Fruit fly (Drosophila melanogaster): ENCODE results near the gene RSG7.

DNA sequence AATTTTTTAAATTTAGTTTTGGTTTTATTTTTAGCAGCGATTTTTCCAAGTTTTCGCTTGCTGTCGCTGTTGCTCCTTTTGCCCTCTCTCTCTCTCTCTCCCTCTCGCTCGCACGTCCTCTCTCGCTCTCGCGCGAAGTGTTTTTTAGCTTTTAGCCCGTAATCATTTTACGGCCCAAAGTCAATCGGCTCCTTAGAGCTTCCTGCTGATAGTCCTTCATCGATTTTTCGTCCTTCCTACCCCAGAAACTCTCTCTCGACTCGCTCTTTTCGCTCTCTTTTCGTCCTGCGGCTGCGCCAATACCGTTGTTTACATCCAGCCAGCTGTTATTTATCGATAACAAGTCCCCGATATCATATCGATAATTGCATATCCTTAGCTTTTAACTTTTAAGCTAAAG is at the start of gene RSG7:
- TF ChIP-seq Pif1B (GFP tag; optimal IDR thresholded peaks at IDR 0.05) (no peak), D1 (tag; optimal IDR thresholded peaks at IDR 0.05) (no peak)

Data from whole organism, pupa.